Fruit fly (Drosophila melanogaster) whole organism, larva: ENCODE measurements around the gene SCCRO.

ENCODE experiments used
- noc ChIP-seq: fragments of 200-800 bp; sonication (Bioruptor generic); optimal IDR thresholded peaks from 3 replicates; lab custom pipeline; 2019; ENCODE audit warnings: missing biosample characterization, mild to moderate bottlenecking, missing genetic modification characterization, moderate library complexity

The SCCRO gene

DNA sequence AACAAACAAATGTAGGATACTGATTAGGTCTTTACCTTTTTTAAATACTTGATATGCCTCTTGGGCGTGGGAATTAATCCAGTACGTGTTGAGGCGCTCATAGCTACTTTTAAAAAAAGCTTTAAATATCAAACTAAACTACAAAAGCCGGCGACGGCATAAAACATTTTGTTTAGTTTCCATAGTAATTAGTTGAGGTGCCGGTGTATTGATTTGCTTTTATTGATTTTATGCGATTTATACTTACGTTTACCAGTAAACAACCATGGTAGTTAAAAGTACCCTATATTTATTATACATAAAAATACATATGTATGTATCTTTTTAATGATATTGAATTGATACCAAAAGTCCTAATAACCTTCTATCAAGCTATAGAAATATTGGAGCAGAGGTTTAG is 49.5 kb downstream of the SCCRO start, which contains the start of gene CG13449:
CG13449 (minus strand) TSS at position 101 of the 400 bp plus-strand sequence.
- no peak for TF ChIP-seq noc
